Fruit fly (Drosophila melanogaster) whole organism, embryonic: ENCODE results near the gene CG6733.

Experiments used
- BtbVII ChIP-seq: fragments of 200-800 bp; sonication (Bioruptor generic); optimal IDR thresholded peaks from 3 replicates; lab custom pipeline; 2017; ENCODE audit warnings: missing biosample characterization, mild to moderate bottlenecking, missing genetic modification characterization
- CG10274 ChIP-seq: fragments of 200-800 bp; sonication (Bioruptor generic); optimal IDR thresholded peaks from 3 replicates; lab custom pipeline; 2017; ENCODE audit warnings: missing biosample characterization, mild to moderate bottlenecking, missing genetic modification characterization
- CG11695 ChIP-seq: fragments of 200-800 bp; sonication (Bioruptor generic); IDR thresholded peaks from 3 replicates; pipeline ENCODE4 v1.3.6; 2022; ENCODE audit warnings: missing biosample characterization, missing genetic modification characterization
- CG12155 ChIP-seq: fragments of 200-800 bp; sonication (Bioruptor generic); optimal IDR thresholded peaks from 3 replicates; lab custom pipeline; 2016; ENCODE audit warnings: missing biosample characterization, missing genetic modification characterization
- CG12219 ChIP-seq: fragments of 200-800 bp; sonication (Bioruptor generic); optimal IDR thresholded peaks from 3 replicates; lab custom pipeline; 2018; ENCODE audit warnings: missing biosample characterization, mild to moderate bottlenecking, missing genetic modification characterization
- CG14050 ChIP-seq: fragments of 200-800 bp; sonication (Bioruptor generic); IDR thresholded peaks from 3 replicates; pipeline ENCODE4 v1.3.6; 2022; ENCODE audit warnings: missing biosample characterization, missing genetic modification characterization
- CG14860 ChIP-seq: fragments of 200-800 bp; sonication (Bioruptor generic); IDR thresholded peaks from 3 replicates; pipeline ENCODE4 v1.3.6; 2022; ENCODE audit warnings: missing biosample characterization, missing genetic modification characterization; ENCODE audit not compliant: partially characterized antibody
- CG14965 ChIP-seq: fragments of 200-800 bp; sonication (Bioruptor generic); optimal IDR thresholded peaks from 2 replicates; lab custom pipeline; 2016; ENCODE audit warnings: missing biosample characterization, missing genetic modification characterization, borderline replicate concordance
- CG17802 ChIP-seq: fragments of 200-800 bp; sonication (Bioruptor generic); optimal IDR thresholded peaks from 2 replicates; lab custom pipeline; 2018; ENCODE audit warnings: missing biosample characterization, mild to moderate bottlenecking, missing genetic modification characterization, moderate library complexity
- CG1832 ChIP-seq: fragments of 200-800 bp; sonication (Bioruptor generic); optimal IDR thresholded peaks from 2 replicates; lab custom pipeline; 2017; ENCODE audit warnings: missing biosample characterization, mild to moderate bottlenecking, missing genetic modification characterization, inconsistent platforms
- CG18599 ChIP-seq: fragments of 200-800 bp; sonication (Bioruptor generic); optimal IDR thresholded peaks from 3 replicates; lab custom pipeline; 2017; ENCODE audit warnings: missing biosample characterization, missing genetic modification characterization, mild to moderate bottlenecking, moderate library complexity, missing genetic modification reagents
- CG2116 ChIP-seq: fragments of 200-800 bp; sonication (Bioruptor generic); optimal IDR thresholded peaks from 3 replicates; lab custom pipeline; 2018; ENCODE audit warnings: missing biosample characterization, mild to moderate bottlenecking, missing genetic modification characterization
- CG5180 ChIP-seq: fragments of 200-800 bp; sonication (Bioruptor generic); optimal IDR thresholded peaks from 3 replicates; lab custom pipeline; 2017; ENCODE audit warnings: missing biosample characterization, missing genetic modification characterization, mild to moderate bottlenecking, moderate library complexity, missing genetic modification reagents
- CG6272 ChIP-seq: fragments of 200-800 bp; sonication (Bioruptor generic); IDR thresholded peaks from 2 replicates; pipeline ENCODE4 v1.3.6; 2022; ENCODE audit warnings: missing biosample characterization, missing genetic modification characterization
- CG7357 ChIP-seq: fragments of 200-800 bp; sonication (Bioruptor generic); IDR thresholded peaks from 3 replicates; pipeline ENCODE4 v1.3.6; 2022; ENCODE audit warnings: missing biosample characterization, missing genetic modification characterization
- CG7745 ChIP-seq: fragments of 200-800 bp; sonication (Bioruptor generic); optimal IDR thresholded peaks from 2 replicates; lab custom pipeline; 2018; ENCODE audit warnings: missing biosample characterization, mild to moderate bottlenecking, missing genetic modification characterization, moderate library complexity
- CG7786 ChIP-seq: fragments of 200-800 bp; sonication (Bioruptor generic); optimal IDR thresholded peaks from 2 replicates; lab custom pipeline; 2016; ENCODE audit warnings: missing biosample characterization, missing genetic modification characterization
- Dref ChIP-seq: fragments of 200-800 bp; sonication (Bioruptor generic); IDR thresholded peaks from 2 replicates; pipeline ENCODE4 v1.3.6; 2022; ENCODE audit warnings: missing biosample characterization, missing genetic modification characterization
- Drgx ChIP-seq: fragments of 200-800 bp; sonication (Bioruptor generic); IDR thresholded peaks from 2 replicates; pipeline ENCODE4 v1.3.6; 2022; ENCODE audit warnings: missing biosample characterization, missing genetic modification characterization
- Eip74EF ChIP-seq, 2 experiments: fragments of 200-800 bp in 1 of 2; fragments of >200 bp in 1 of 2; sonication (Bioruptor generic) in 1 of 2; optimal IDR thresholded peaks; 2 replicates each; lab custom pipeline; 2017 to 2019; ENCODE audit warnings: missing biosample characterization in 2 of 2, missing genetic modification characterization in 2 of 2, mild to moderate bottlenecking in 1 of 2, moderate library complexity in 1 of 2
- H2.0 ChIP-seq: fragments of 200-800 bp; sonication (Bioruptor generic); IDR thresholded peaks from 2 replicates; pipeline ENCODE4 v1.3.6; 2022; ENCODE audit warnings: missing biosample characterization, missing genetic modification characterization
- Kr ChIP-seq: fragments of 200-800 bp; sonication (Bioruptor generic); optimal IDR thresholded peaks from 2 replicates; lab custom pipeline; 2017; ENCODE audit warnings: missing biosample characterization, mild to moderate bottlenecking, missing genetic modification characterization
- Ptx1 ChIP-seq: fragments of 200-800 bp; sonication (Bioruptor generic); IDR thresholded peaks from 2 replicates; pipeline ENCODE4 v1.3.6; 2022; ENCODE audit warnings: missing biosample characterization, missing genetic modification characterization
- Xrp1 ChIP-seq: fragments of 200-800 bp; sonication (Bioruptor generic); IDR thresholded peaks from 2 replicates; pipeline ENCODE4 v1.3.6; 2022; ENCODE audit warnings: missing biosample characterization, missing genetic modification characterization
- ac ChIP-seq: fragments of 200-800 bp; sonication (Bioruptor generic); optimal IDR thresholded peaks from 3 replicates; lab custom pipeline; 2017; ENCODE audit warnings: missing biosample characterization, mild to moderate bottlenecking, missing genetic modification characterization
- ara ChIP-seq: fragments of 200-800 bp; sonication (Bioruptor generic); IDR thresholded peaks from 2 replicates; pipeline ENCODE4 v1.3.6; 2022; ENCODE audit warnings: missing biosample characterization, missing genetic modification characterization
- bsh ChIP-seq, 2 experiments: fragments of 200-800 bp; sonication (Bioruptor generic); optimal IDR thresholded peaks; 2 replicates each; lab custom pipeline; 2017 to 2018; ENCODE audit warnings: mild to moderate bottlenecking in 2 of 2, missing biosample characterization in 2 of 2, missing genetic modification characterization in 2 of 2, moderate library complexity in 1 of 2
- crc ChIP-seq: fragments of 200-800 bp; sonication (Bioruptor generic); optimal IDR thresholded peaks from 2 replicates; lab custom pipeline; 2016; ENCODE audit warnings: missing biosample characterization, missing genetic modification characterization
- gcm2 ChIP-seq: fragments of 200-800 bp; sonication (Bioruptor generic); optimal IDR thresholded peaks from 2 replicates; lab custom pipeline; 2016; ENCODE audit warnings: missing biosample characterization, missing genetic modification characterization
- gem ChIP-seq: fragments of 200-800 bp; sonication (Bioruptor generic); optimal IDR thresholded peaks from 2 replicates; lab custom pipeline; 2019; ENCODE audit warnings: missing biosample characterization, mild to moderate bottlenecking, missing genetic modification characterization, moderate library complexity
- lbe ChIP-seq: fragments of 200-800 bp; sonication (Bioruptor generic); optimal IDR thresholded peaks from 2 replicates; lab custom pipeline; 2016; ENCODE audit warnings: missing biosample characterization, mild to moderate bottlenecking, missing genetic modification characterization
- lola ChIP-seq, 3 experiments: fragments of >200 bp in 2 of 3; fragments of 200-800 bp in 1 of 3; sonication (Bioruptor generic) in 1 of 3; optimal IDR thresholded peaks; 2 replicates each; lab custom pipeline; 2017 to 2019; ENCODE audit warnings: missing biosample characterization in 3 of 3, missing genetic modification characterization in 3 of 3, mild to moderate bottlenecking in 1 of 3, moderate library complexity in 1 of 3
- nmo ChIP-seq: fragments of 200-800 bp; sonication (Bioruptor generic); optimal IDR thresholded peaks from 2 replicates; lab custom pipeline; 2018; ENCODE audit warnings: missing biosample characterization, mild to moderate bottlenecking, missing genetic modification characterization, moderate library complexity
- nom ChIP-seq: fragments of 200-800 bp; sonication (Bioruptor generic); optimal IDR thresholded peaks from 2 replicates; lab custom pipeline; 2017; ENCODE audit warnings: missing biosample characterization, missing genetic modification characterization, mild to moderate bottlenecking, moderate library complexity, missing genetic modification reagents
- otp ChIP-seq: fragments of 200-800 bp; sonication (Bioruptor generic); IDR thresholded peaks from 3 replicates; pipeline ENCODE4, ENCODE4 v1.3.6; 2022; ENCODE audit warnings: missing biosample characterization, missing genetic modification characterization
- p53 ChIP-seq: fragments of 200-800 bp; sonication (Bioruptor generic); optimal IDR thresholded peaks from 2 replicates; lab custom pipeline; 2016; ENCODE audit warnings: missing biosample characterization, missing genetic modification characterization
- pb ChIP-seq: fragments of 200-800 bp; sonication (Bioruptor generic); optimal IDR thresholded peaks from 3 replicates; lab custom pipeline; 2016; ENCODE audit warnings: missing biosample characterization, missing genetic modification characterization
- phol ChIP-seq: fragments of 200-800 bp; sonication (Bioruptor generic); optimal IDR thresholded peaks from 3 replicates; lab custom pipeline; 2018; ENCODE audit warnings: missing biosample characterization, mild to moderate bottlenecking, missing genetic modification characterization, moderate library complexity
- psq ChIP-seq: fragments of 200-800 bp; sonication (Bioruptor generic); optimal IDR thresholded peaks from 2 replicates; lab custom pipeline; 2017; ENCODE audit warnings: missing biosample characterization, missing genetic modification characterization
- row ChIP-seq: fragments of 200-800 bp; sonication (Bioruptor generic); IDR thresholded peaks from 3 replicates; pipeline ENCODE4 v1.3.6; 2022; ENCODE audit warnings: missing biosample characterization, missing genetic modification characterization
- sens-2 ChIP-seq: fragments of 200-800 bp; sonication (Bioruptor generic); IDR thresholded peaks from 2 replicates; pipeline ENCODE4 v1.3.6; 2022; ENCODE audit warnings: missing biosample characterization, missing genetic modification characterization
- sim ChIP-seq: fragments of 200-800 bp; sonication (Bioruptor generic); IDR thresholded peaks from 2 replicates; pipeline ENCODE4 v1.3.6; 2022; ENCODE audit warnings: missing biosample characterization, missing genetic modification characterization
- tgo ChIP-seq: fragments of 200-800 bp; sonication (Bioruptor generic); IDR thresholded peaks from 3 replicates; pipeline ENCODE4 v1.3.6; 2022; ENCODE audit warnings: missing biosample characterization, missing genetic modification characterization
- unpg ChIP-seq: fragments of 200-800 bp; sonication (Bioruptor generic); optimal IDR thresholded peaks from 3 replicates; lab custom pipeline; 2018; ENCODE audit warnings: missing biosample characterization, mild to moderate bottlenecking, missing genetic modification characterization, moderate library complexity

The CG6733 gene

DNA sequence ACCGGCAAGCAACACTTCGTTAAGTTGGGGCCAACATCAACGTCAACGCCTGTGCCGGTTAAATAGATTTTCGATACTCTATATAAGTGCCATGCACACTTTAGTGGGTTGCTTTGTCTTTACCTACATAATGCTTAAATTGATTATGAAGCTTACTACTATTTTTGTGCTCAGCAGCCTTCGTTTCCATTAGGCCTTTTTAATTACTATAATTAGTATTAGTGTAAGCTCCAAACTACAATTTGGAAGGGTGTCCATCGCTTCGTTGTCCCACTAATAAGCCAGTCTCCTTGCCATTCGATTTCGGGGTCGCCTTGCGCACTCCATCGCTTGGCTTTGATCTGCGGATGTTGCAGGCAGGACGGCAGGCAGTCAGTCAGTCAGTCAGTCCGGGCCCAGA lies 50.1 kb downstream of the CG6733 start (continued):
- TF ChIP-seq CG6272 (GFP tag; lab: Robert Waterston, UW) (no peak), Xrp1 (GFP tag; lab: Robert Waterston, UW) (peak; percentile 30; the same call in 1 of the 2 replicates), CG2116 (no peak), p53 (GFP tag; lab: Kevin White, UChicago) (no peak), psq (GFP tag; lab: Kevin White, UChicago) (no peak), CG11695 (GFP tag; lab: Robert Waterston, UW) (no peak), bsh (GFP tag; optimal IDR thresholded peaks at IDR 0.05; lab: Kevin White, UChicago) (peak in 1 of 2 experiments; percentile 6), gem (tag; lab: Kevin White, UChicago) (peak; percentile 26), Kr (GFP tag; lab: Kevin White, UChicago) (no peak), row (GFP tag; lab: Robert Waterston, UW) (0 out of 3 replicates have a peak, but pooled peaks have one; percentile 11), Dref (no peak), pb (no peak), sens-2 (GFP tag; lab: Robert Waterston, UW) (no peak), crc (GFP tag; lab: Kevin White, UChicago) (no peak), CG7357 (no peak), CG12219 (no peak), unpg (peak; percentile 3), lbe (GFP tag; lab: Kevin White, UChicago) (peak; percentile 64), nmo (GFP tag; lab: Kevin White, UChicago) (no peak), Ptx1 (GFP tag; lab: Robert Waterston, UW) (no peak), H2.0 (GFP tag; lab: Robert Waterston, UW) (no peak), sim (GFP tag; lab: Robert Waterston, UW) (no peak), otp (no peak), lola (GFP tag; optimal IDR thresholded peaks at IDR 0.05; lab: Kevin White, UChicago) (peak in 1 of 3 experiments; percentile 2), ara (GFP tag; lab: Robert Waterston, UW) (no peak), CG18599 (no peak), gcm2 (GFP tag; lab: Kevin White, UChicago) (no peak), CG14965 (GFP tag; lab: Kevin White, UChicago) (no peak), CG7745 (tag; lab: Kevin White, UChicago) (no peak), CG14860 (GFP tag; lab: Robert Waterston, UW) (no peak), ac (GFP tag; lab: Kevin White, UChicago) (no peak), CG12155 (GFP tag; lab: Kevin White, UChicago) (no peak), Eip74EF (GFP tag; optimal IDR thresholded peaks at IDR 0.05; lab: Kevin White, UChicago) (no peak)
- TF ChIP-seq, all 482 proteins: peak for 14

DNA sequence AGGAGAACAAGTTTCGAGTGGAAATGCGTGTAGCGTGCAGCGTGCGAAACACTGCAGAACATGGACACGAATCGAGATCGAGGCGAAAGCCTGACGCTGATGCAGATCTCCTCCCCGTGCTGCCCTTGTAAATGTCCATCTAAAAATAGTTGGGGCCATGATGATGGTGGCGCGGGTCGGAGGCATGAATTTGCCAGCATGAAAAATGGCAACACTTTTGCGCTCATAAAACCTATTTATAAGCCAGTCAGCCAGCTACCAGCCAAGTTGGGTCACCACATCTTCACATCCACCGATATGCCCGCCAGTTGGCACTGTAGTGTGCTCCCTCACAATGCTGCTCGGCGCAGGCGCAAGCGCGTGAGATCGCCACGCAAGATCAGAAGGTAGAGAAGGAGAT lies 50.9 kb downstream of the CG6733 start:
- TF ChIP-seq CG7786 (GFP tag; lab: Kevin White, UChicago) (no peak), tgo (GFP tag; lab: Robert Waterston, UW) (no peak), CG5180 (GFP tag; lab: Kevin White, UChicago) (no peak), phol (no peak), ara (GFP tag; lab: Robert Waterston, UW) (0 out of 2 replicates have a peak, but pooled peaks have one; percentile 11), CG14050 (GFP tag; lab: Robert Waterston, UW) (no peak), nom (GFP tag; lab: Kevin White, UChicago) (peak; percentile 39), CG1832 (GFP tag; lab: Kevin White, UChicago) (no peak), CG10274 (GFP tag; lab: Kevin White, UChicago) (peak; percentile 94), BtbVII (no peak), Drgx (GFP tag; lab: Robert Waterston, UW) (peak; percentile 34; the same call in 1 of the 2 replicates), CG17802 (tag; lab: Kevin White, UChicago) (no peak)
